Fruit fly (Drosophila melanogaster): Measurements from ENCODE around the gene PGRP-SB1.

PGRP-SB1 gene

dm6 chr3L:16712371-16712770 is 15.4 kb downstream of the PGRP-SB1 start:
- no peak for TF ChIP-seq rn (GFP tag; IDR thresholded peaks at IDR 0.05)
- TF ChIP-seq CG12605 (GFP tag; IDR thresholded peaks at IDR 0.05), result no peak
- TF ChIP-seq fd96Ca (GFP tag; IDR thresholded peaks at IDR 0.05), result no peak
- no peak for TF ChIP-seq Pif1B (GFP tag; optimal IDR thresholded peaks at IDR 0.05)
- no peak for TF ChIP-seq CG34367 (tag; optimal IDR thresholded peaks at IDR 0.05)
- no peak for TF ChIP-seq CG32121 (GFP tag; IDR thresholded peaks at IDR 0.05)
- TF ChIP-seq D1 (tag; optimal IDR thresholded peaks at IDR 0.05), result no peak
- TF ChIP-seq CG8159 (tag; optimal IDR thresholded peaks at IDR 0.05), result no peak
- TF ChIP-seq Pif1A (GFP tag; optimal IDR thresholded peaks at IDR 0.05), result no peak
- TF ChIP-seq CG17806 (tag; optimal IDR thresholded peaks at IDR 0.05), result no peak
- TF ChIP-seq Snoo (tag; optimal IDR thresholded peaks at IDR 0.05), result no peak
- no peak for TF ChIP-seq CG4496 (GFP tag; IDR thresholded peaks at IDR 0.05)
- no peak for TF ChIP-seq CG8301 (tag; optimal IDR thresholded peaks at IDR 0.05)
- no peak for TF ChIP-seq CG10348 (GFP tag; IDR thresholded peaks at IDR 0.05)
- no peak for TF ChIP-seq CG9948 (tag; optimal IDR thresholded peaks at IDR 0.05)

dm6 chr3L:16711430-16712228 is 16.2 kb downstream of the PGRP-SB1 start, which contains the start of the genes CG43954, Lasp and Dab:
Gene CG43954, minus strand, starts transcription at chr3L:16711677.
Gene Lasp, minus strand, starts transcription at chr3L:16711677.
Gene Dab, plus strand, starts transcription at chr3L:16712126.
- TF ChIP-seq Ets98B (GFP tag; IDR thresholded peaks at IDR 0.05) (peak; percentile 31), CG13204 (GFP tag; optimal IDR thresholded peaks at IDR 0.05) (peak; percentile 26), D1 (tag; optimal IDR thresholded peaks at IDR 0.05) (no peak), CG8159 (tag; optimal IDR thresholded peaks at IDR 0.05) (peak; percentile 14), gl (tag; optimal IDR thresholded peaks at IDR 0.05) (no peak), CG8301 (tag; optimal IDR thresholded peaks at IDR 0.05) (no peak), CG12605 (GFP tag; IDR thresholded peaks at IDR 0.05) (peak; percentile 54; the same call in 1 of the 2 replicates), CG15710 (tag; optimal IDR thresholded peaks at IDR 0.05) (no peak), fd96Ca (GFP tag; IDR thresholded peaks at IDR 0.05) (no peak), CG10348 (GFP tag; IDR thresholded peaks at IDR 0.05) (no peak), EcR (GFP tag; optimal IDR thresholded peaks at IDR 0.05) (no peak), Snoo (tag; optimal IDR thresholded peaks at IDR 0.05) (peak; percentile 49), rn (GFP tag; IDR thresholded peaks at IDR 0.05) (no peak), CG14655 (GFP tag; optimal IDR thresholded peaks at IDR 0.05) (no peak), Pif1A (GFP tag; optimal IDR thresholded peaks at IDR 0.05) (peak; percentile 15), CG9948 (tag; optimal IDR thresholded peaks at IDR 0.05) (peak; percentile 9), CG4496 (GFP tag; IDR thresholded peaks at IDR 0.05) (peak; percentile 38; the same call in 1 of the 3 replicates), Pif1B (GFP tag; optimal IDR thresholded peaks at IDR 0.05) (no peak), CG17806 (tag; optimal IDR thresholded peaks at IDR 0.05) (no peak), CG34367 (tag; optimal IDR thresholded peaks at IDR 0.05) (no peak), CG32121 (GFP tag; IDR thresholded peaks at IDR 0.05) (peak; percentile 46; the same call in 1 of the 2 replicates)

- TF ChIP-seq CG32121 (GFP tag; IDR thresholded peaks at IDR 0.05) (peak; percentile 72), CG9948 (tag; optimal IDR thresholded peaks at IDR 0.05) (peak; percentile 54), D1 (tag; optimal IDR thresholded peaks at IDR 0.05) (no peak), CG12605 (GFP tag; IDR thresholded peaks at IDR 0.05) (no peak), CG13204 (GFP tag; optimal IDR thresholded peaks at IDR 0.05) (no peak), fd96Ca (GFP tag; IDR thresholded peaks at IDR 0.05) (peak; percentile 63; the same call in 2 of the 3 replicates), CG10348 (GFP tag; IDR thresholded peaks at IDR 0.05) (no peak; the same call in 1 of the 2 replicates), CG34367 (tag; optimal IDR thresholded peaks at IDR 0.05) (peak; percentile 26), CG8301 (tag; optimal IDR thresholded peaks at IDR 0.05) (peak; percentile 58), gl (tag; optimal IDR thresholded peaks at IDR 0.05) (no peak), CG17806 (tag; optimal IDR thresholded peaks at IDR 0.05) (peak; percentile 73), CG4496 (GFP tag; IDR thresholded peaks at IDR 0.05) (peak; percentile 65), Pif1B (GFP tag; optimal IDR thresholded peaks at IDR 0.05) (peak; percentile 51), Pif1A (GFP tag; optimal IDR thresholded peaks at IDR 0.05) (peak; percentile 60), EcR (GFP tag; optimal IDR thresholded peaks at IDR 0.05) (peak; percentile 45), Snoo (tag; optimal IDR thresholded peaks at IDR 0.05) (peak; percentile 6), CG15710 (tag; optimal IDR thresholded peaks at IDR 0.05) (peak; percentile 69), CG14655 (GFP tag; optimal IDR thresholded peaks at IDR 0.05) (peak; percentile 83), CG8159 (tag; optimal IDR thresholded peaks at IDR 0.05) (peak; percentile 84), Ets98B (GFP tag; IDR thresholded peaks at IDR 0.05) (peak; percentile 51), rn (GFP tag; IDR thresholded peaks at IDR 0.05) (peak; percentile 56; the same call in 1 of the 2 replicates)
Measured at dm6 chr3L:16710258-16711020, 17.4 kb downstream of the PGRP-SB1 start.

- peak; percentile 71 for TF ChIP-seq EcR (GFP tag; optimal IDR thresholded peaks at IDR 0.05)
- 0 out of 2 replicates have a peak, but pooled peaks have one; percentile 12 for TF ChIP-seq rn (GFP tag; IDR thresholded peaks at IDR 0.05)
- peak; percentile 4; the same call in 1 of the 2 replicates for TF ChIP-seq Ets98B (GFP tag; IDR thresholded peaks at IDR 0.05)
- peak; percentile 24 for TF ChIP-seq Pif1B (GFP tag; optimal IDR thresholded peaks at IDR 0.05)
- no peak for TF ChIP-seq fd96Ca (GFP tag; IDR thresholded peaks at IDR 0.05)
Measured at dm6 chr3L:16709673-16710257, 18.0 kb downstream of the PGRP-SB1 start.
